Worm (Caenorhabditis elegans) whole organism, early embryonic: ENCODE data around the gene abhd-12.

Source experiments
- B0310.2 ChIP-seq: sonication (generic microtip); optimal IDR thresholded peaks from 2 replicates; lab custom pipeline; 2016; ENCODE audit warnings: mild to moderate bottlenecking, missing genetic modification characterization, missing compliant biosample characterization
- F13C5.2 ChIP-seq: sonication (generic microtip); optimal IDR thresholded peaks from 2 replicates; lab custom pipeline; 2017; ENCODE audit warnings: mild to moderate bottlenecking, missing genetic modification characterization, inconsistent platforms, missing compliant biosample characterization
- aly-1 ChIP-seq: sonication (generic microtip); optimal IDR thresholded peaks from 2 replicates; lab custom pipeline; 2016; ENCODE audit warnings: missing genetic modification characterization, missing compliant biosample characterization
- ama-1 ChIP-seq: fragments of 150-350 bp; optimal IDR thresholded peaks from 2 replicates; lab custom pipeline; 2014
- ceh-13 ChIP-seq: fragments of 200-800 bp; sonication (Bioruptor generic); optimal IDR thresholded peaks from 2 replicates; lab custom pipeline; 2018; ENCODE audit warnings: mild to moderate bottlenecking, missing genetic modification characterization, missing compliant biosample characterization
- ceh-36 ChIP-seq: sonication (generic microtip); optimal IDR thresholded peaks from 2 replicates; lab custom pipeline; 2016; ENCODE audit warnings: missing genetic modification characterization, inconsistent platforms, missing compliant biosample characterization
- ets-7 ChIP-seq: sonication (generic microtip); optimal IDR thresholded peaks from 2 replicates; lab custom pipeline; 2016; ENCODE audit warnings: missing genotype, missing genetic modification characterization, missing compliant biosample characterization
- flt-1 ChIP-seq: fragments of 200-800 bp; sonication (Bioruptor generic); IDR thresholded peaks from 2 replicates; pipeline ENCODE4 v1.3.6; 2022; ENCODE audit warnings: missing genetic modification characterization, missing compliant biosample characterization
- hmbx-1 ChIP-seq: sonication (generic microtip); optimal IDR thresholded peaks from 2 replicates; lab custom pipeline; 2016; ENCODE audit warnings: mild to moderate bottlenecking, missing genetic modification characterization, missing compliant biosample characterization
- hmg-4 ChIP-seq: fragments of 200-800 bp; sonication (Bioruptor generic); optimal IDR thresholded peaks from 2 replicates; lab custom pipeline; 2018; ENCODE audit warnings: mild to moderate bottlenecking, missing genetic modification characterization, missing compliant biosample characterization
- hnd-1 ChIP-seq: sonication (generic microtip); optimal IDR thresholded peaks from 2 replicates; lab custom pipeline; 2016; ENCODE audit warnings: missing genetic modification characterization, missing compliant biosample characterization
- pes-1 ChIP-seq: fragments of 200-800 bp; sonication (Bioruptor generic); IDR thresholded peaks from 2 replicates; pipeline ENCODE4 v1.3.6; 2022; ENCODE audit warnings: missing genetic modification reagents, missing genetic modification characterization, missing compliant biosample characterization
- scrt-1 ChIP-seq: fragments of 200-800 bp; sonication (Bioruptor generic); IDR thresholded peaks from 2 replicates; pipeline ENCODE4 v1.3.6; 2022; ENCODE audit warnings: missing genetic modification characterization, missing compliant biosample characterization
- sea-1 ChIP-seq: fragments of 200-800 bp; sonication (Bioruptor generic); conservative IDR thresholded peaks from 2 replicates; pipeline ENCODE4 v1.3.6; 2022; ENCODE audit warnings: missing genetic modification characterization, missing compliant biosample characterization
- tbx-11 ChIP-seq: fragments of 200-800 bp; sonication (Bioruptor generic); IDR thresholded peaks from 2 replicates; pipeline ENCODE4 v1.3.6; 2022; ENCODE audit warnings: missing genetic modification characterization, missing compliant biosample characterization
- tbx-37 ChIP-seq: fragments of 200-800 bp; sonication (Bioruptor generic); conservative IDR thresholded peaks from 2 replicates; pipeline ENCODE4 v1.3.6; 2022; ENCODE audit warnings: missing genetic modification reagents, missing genetic modification characterization, missing compliant biosample characterization
- tra-4 ChIP-seq: sonication (generic microtip); optimal IDR thresholded peaks from 2 replicates; lab custom pipeline; 2017; ENCODE audit warnings: missing genetic modification characterization, missing compliant biosample characterization

abhd-12 gene

ce11 chrV:7980370-7980987, 3.2 kb upstream of the abhd-12 start:
- TF ChIP-seq sea-1 (no peak), ama-1 (no peak), hmbx-1 (no peak)

- TF ChIP-seq F13C5.2, result no peak
- TF ChIP-seq flt-1, result no peak
- no peak for TF ChIP-seq ceh-36 (tag; lab: Kevin White, UChicago)
- no peak for TF ChIP-seq ama-1
- no peak for TF ChIP-seq aly-1 (tag; lab: Kevin White, UChicago)
- no peak for TF ChIP-seq scrt-1 (GFP tag; lab: Robert Waterston, UW)
- TF ChIP-seq ceh-13, result no peak
- TF ChIP-seq sea-1, result no peak
These were observed 2.6 kb upstream of the abhd-12 start, which contains the start of gene F26D11.1 for ce11 chrV:7980993-7981595. F26D11.1 (plus strand) TSS chrV:7981545.

ce11 chrV:7985860-7986259, 2.2 kb downstream of the abhd-12 start, which contains the start of gene Y97E10AL.1:
Y97E10AL.1 (plus strand) TSS chrV:7986160.
- TF ChIP-seq sea-1 (no peak), F13C5.2 (no peak), tra-4 (tag; lab: Kevin White, UChicago) (no peak), hmg-4 (GFP tag; lab: Kevin White, UChicago) (no peak), ceh-13 (no peak), ama-1 (no peak), hmbx-1 (no peak), tbx-11 (GFP tag; lab: Robert Waterston, UW) (no peak), ceh-36 (tag; lab: Kevin White, UChicago) (no peak), aly-1 (tag; lab: Kevin White, UChicago) (no peak), hnd-1 (tag; lab: Kevin White, UChicago) (no peak)

DNA sequence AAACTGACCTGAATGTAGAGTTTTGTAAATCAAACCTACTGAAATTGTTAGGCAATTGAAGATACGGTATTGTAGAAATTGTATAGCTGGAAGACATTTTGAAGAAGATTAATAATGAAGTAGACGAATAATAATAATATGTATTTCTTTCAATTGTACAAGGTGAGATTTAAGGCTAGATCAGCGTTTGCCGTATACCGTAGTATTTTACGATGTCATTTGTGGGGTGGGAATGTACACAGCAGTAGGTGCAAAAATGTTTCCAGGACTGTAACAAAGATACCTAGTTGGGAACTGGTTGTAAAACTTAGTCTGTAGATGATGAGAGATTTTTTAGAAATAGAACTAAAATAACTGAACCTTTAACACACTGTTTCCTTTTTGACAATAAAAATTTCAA, 10.9 kb downstream of the abhd-12 start, which contains the start of gene ceh-76:
Gene ceh-76 (minus strand): TSS at position 101 of the 400 bp plus-strand sequence.
- no peak for TF ChIP-seq hmg-4 (GFP tag; lab: Kevin White, UChicago)
- no peak for TF ChIP-seq F13C5.2
- no peak for TF ChIP-seq hmbx-1
- TF ChIP-seq ets-7 (tag; lab: Kevin White, UChicago), result no peak
- TF ChIP-seq tbx-11 (GFP tag; lab: Robert Waterston, UW), result no peak
- TF ChIP-seq tbx-37, result no peak
- TF ChIP-seq B0310.2 (tag; lab: Kevin White, UChicago), result no peak
- no peak for TF ChIP-seq scrt-1 (GFP tag; lab: Robert Waterston, UW)
- TF ChIP-seq hnd-1 (tag; lab: Kevin White, UChicago), result no peak
- TF ChIP-seq ceh-36 (tag; lab: Kevin White, UChicago), result no peak
- TF ChIP-seq flt-1, result no peak
- no peak for TF ChIP-seq ama-1
- TF ChIP-seq pes-1 (GFP tag; lab: Robert Waterston, UW), result no peak
- no peak for TF ChIP-seq aly-1 (tag; lab: Kevin White, UChicago)
- TF ChIP-seq tra-4 (tag; lab: Kevin White, UChicago), result no peak
- TF ChIP-seq sea-1, result no peak
- TF ChIP-seq ceh-13, result no peak

ce11 chrV:7995165-7995564, 11.5 kb downstream of the abhd-12 start:
- no peak for TF ChIP-seq tbx-11 (GFP tag; lab: Robert Waterston, UW)
- TF ChIP-seq hmbx-1, result no peak

DNA sequence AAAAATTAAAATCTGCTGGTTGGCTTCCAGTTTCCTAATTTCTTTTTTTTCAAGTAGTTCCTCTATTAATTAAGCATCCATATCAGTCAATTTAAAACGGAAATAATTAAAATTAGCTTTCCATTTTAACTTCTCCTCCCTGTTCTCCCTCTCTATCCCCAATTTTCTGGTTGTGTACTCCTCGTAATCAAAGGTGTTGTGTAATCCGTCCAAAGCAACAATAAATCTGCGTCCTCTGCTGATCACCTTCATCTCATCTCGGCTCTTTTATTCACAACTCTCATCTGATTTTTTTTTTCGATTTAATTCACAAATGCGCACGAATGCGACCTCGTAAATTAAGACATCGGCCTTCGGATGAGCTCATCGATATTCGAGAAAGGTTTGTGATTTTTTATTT, 12.2 kb downstream of the abhd-12 start, which contains the start of gene Y97E10AR.2:
Gene Y97E10AR.2 (plus strand): TSS at position 301 of the 400 bp plus-strand sequence.
- TF ChIP-seq pes-1 (GFP tag; lab: Robert Waterston, UW) (no peak), tbx-37 (no peak), hmg-4 (GFP tag; lab: Kevin White, UChicago) (no peak), ceh-36 (tag; lab: Kevin White, UChicago) (no peak), scrt-1 (GFP tag; lab: Robert Waterston, UW) (no peak), tbx-11 (GFP tag; lab: Robert Waterston, UW) (no peak), sea-1 (no peak), ama-1 (no peak), tra-4 (tag; lab: Kevin White, UChicago) (no peak), F13C5.2 (no peak), B0310.2 (tag; lab: Kevin White, UChicago) (no peak), ets-7 (tag; lab: Kevin White, UChicago) (no peak), hmbx-1 (no peak)

ce11 chrV:8000929-8001513, 17.3 kb downstream of the abhd-12 start, which contains the start of gene Y97E10AR.1:
Y97E10AR.1 (plus strand) TSS chrV:8001463.
- TF ChIP-seq tbx-11 (GFP tag; lab: Robert Waterston, UW) (no peak), hmg-4 (GFP tag; lab: Kevin White, UChicago) (peak; percentile 40), F13C5.2 (peak; percentile 22), hnd-1 (tag; lab: Kevin White, UChicago) (peak; percentile 16)

ce11 chrV:8005000-8005399, 21.3 kb downstream of the abhd-12 start, which contains the start of gene Y97E10AR.8:
Y97E10AR.8 (plus strand) TSS chrV:8005300.
- no peak for TF ChIP-seq hnd-1 (tag; lab: Kevin White, UChicago)
- no peak for TF ChIP-seq tra-4 (tag; lab: Kevin White, UChicago)
- no peak for TF ChIP-seq ceh-36 (tag; lab: Kevin White, UChicago)
- no peak for TF ChIP-seq ama-1
- TF ChIP-seq ets-7 (tag; lab: Kevin White, UChicago), result no peak
- no peak for TF ChIP-seq sea-1
- no peak for TF ChIP-seq tbx-37
- TF ChIP-seq flt-1, result no peak
- no peak for TF ChIP-seq F13C5.2
- no peak for TF ChIP-seq ceh-13
- TF ChIP-seq pes-1 (GFP tag; lab: Robert Waterston, UW), result no peak
- no peak for TF ChIP-seq hmbx-1
